Worm (Caenorhabditis elegans) whole organism, L4/young adult: Measurements from ENCODE around the gene T13C5.10.

Source experiments
- W03F9.2 ChIP-seq: fragments of 150-350 bp; optimal IDR thresholded peaks from 2 replicates; lab custom pipeline; 2014; ENCODE audit warnings: missing biosample characterization, missing genetic modification characterization
- dao-5 ChIP-seq: sonication (generic microtip); optimal IDR thresholded peaks from 2 replicates; lab custom pipeline; 2016; ENCODE audit warnings: missing genotype, missing genetic modification characterization, moderate library complexity, missing compliant biosample characterization

DNA sequence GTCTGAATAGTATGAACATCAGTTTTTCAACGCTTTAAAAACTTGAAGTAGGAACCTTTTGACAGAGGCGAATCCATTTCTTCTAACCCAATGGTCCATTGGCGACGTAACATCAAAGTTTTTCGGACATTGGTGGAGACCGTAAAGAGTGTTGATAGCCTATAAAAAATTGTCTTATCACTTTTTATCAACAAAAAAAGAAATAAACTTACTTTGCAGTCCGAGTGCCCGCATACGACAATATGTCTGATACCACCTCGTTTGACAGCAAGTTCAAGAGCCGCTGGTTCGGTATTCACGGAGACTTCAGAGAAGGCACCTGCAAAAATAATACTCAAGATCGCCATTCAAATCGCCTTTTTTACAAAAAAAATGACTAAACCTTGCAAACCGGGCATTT, 15.4 kb downstream of the T13C5.10 start:
- no peak for TF ChIP-seq W03F9.2 (tag; lab: Kevin White, UChicago)
- TF ChIP-seq dao-5, result no peak
